ENCODE assay signal across 3 worm cellular contexts in the genomic region with DNA sequence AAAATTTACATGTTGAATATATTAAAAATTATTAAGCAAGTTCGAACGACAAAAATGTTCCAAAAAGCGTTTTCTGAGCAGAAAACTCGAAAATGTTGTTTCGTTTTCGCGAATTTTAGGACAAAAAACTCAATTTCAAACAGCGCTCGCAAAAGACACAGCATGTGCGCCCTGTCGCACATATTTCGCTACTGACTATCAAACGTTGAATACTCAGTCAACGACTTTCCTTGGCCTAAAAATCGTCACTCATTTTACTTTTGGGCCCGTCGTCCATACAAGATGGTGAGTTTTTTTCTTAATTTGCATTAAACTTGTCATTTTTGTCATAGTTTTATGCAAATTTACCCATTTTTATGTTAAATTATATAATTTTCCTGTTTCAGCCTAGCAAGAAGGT.
TF ChIP-seq lines count a peak whose summit lies in the region.
"Not testable (repeated sequence)": the region's sequence is repeated elsewhere in the genome, so short reads cannot be mapped to it uniquely, and the experiment has no call there.

No protein-coding gene starts in this region.

TF ChIP-seq in whole organism, L3 larva, 47 proteins besides CTCF, POLR2A, EP300 and RAD21:
- TF ChIP-seq elt-2 (tag; optimal IDR thresholded peaks at IDR 0.05; lab: Kevin White, UChicago) (peak; percentile 24), lin-15B (tag; optimal IDR thresholded peaks at IDR 0.05; lab: Kevin White, UChicago) (peak; percentile 31), nhr-23 (tag; optimal IDR thresholded peaks at IDR 0.05; lab: Kevin White, UChicago) (peak; percentile 31)
TF ChIP-seq in whole organism, L3 larva: peak in this region for 3; not testable (repeated sequence) for 44.

TF ChIP-seq in whole organism, L4 larva, 104 proteins besides CTCF, POLR2A, EP300 and RAD21:
- TF ChIP-seq mep-1 (tag; optimal IDR thresholded peaks at IDR 0.05; lab: Kevin White, UChicago) (peak; percentile 0), lin-38 (GFP tag; IDR thresholded peaks at IDR 0.05; lab: Robert Waterston, UW) (peak; percentile 95), dmd-9 (GFP tag; IDR thresholded peaks at IDR 0.05; lab: Robert Waterston, UW) (peak; percentile 61; the same call in 1 of the 2 replicates), hmg-1.1 (GFP tag; IDR thresholded peaks at IDR 0.05; lab: Robert Waterston, UW) (peak; percentile 55), daf-16 (tag; optimal IDR thresholded peaks at IDR 0.05; lab: Kevin White, UChicago) (peak; percentile 6), lsy-2 (tag; optimal IDR thresholded peaks at IDR 0.05; lab: Kevin White, UChicago) (peak in 1 of 2 experiments; percentile 48), php-3 (GFP tag; IDR thresholded peaks at IDR 0.05; lab: Robert Waterston, UW) (0 out of 2 replicates have a peak, but pooled peaks have one; percentile 23), rbr-2 (tag; optimal IDR thresholded peaks at IDR 0.05; lab: Kevin White, UChicago) (peak; percentile 41), zfp-3 (GFP tag; conservative IDR thresholded peaks at IDR 0.05; lab: Robert Waterston, UW) (0 out of 2 replicates have a peak, but pooled peaks have one; percentile 26), dmd-6 (GFP tag; IDR thresholded peaks at IDR 0.05; lab: Robert Waterston, UW) (peak; percentile 52), saeg-2 (GFP tag; IDR thresholded peaks at IDR 0.05; lab: Robert Waterston, UW) (0 out of 2 replicates have a peak, but pooled peaks have one; percentile 40), dpl-1 (GFP tag; optimal IDR thresholded peaks at IDR 0.05; lab: Kevin White, UChicago) (peak; percentile 51)
- not testable (repeated sequence) for TF ChIP-seq daf-16 (GFP tag; optimal IDR thresholded peaks at IDR 0.05; lab: Kevin White, UChicago)

TF ChIP-seq in whole organism, young adult, 124 proteins besides CTCF, POLR2A, EP300 and RAD21:
- 0 out of 2 replicates have a peak, but pooled peaks have one; percentile 20 for TF ChIP-seq Y53G8AR.9 (GFP tag; conservative IDR thresholded peaks at IDR 0.05; lab: Robert Waterston, UW)
- peak; percentile 91 for TF ChIP-seq mcd-1 (GFP tag; IDR thresholded peaks at IDR 0.05; lab: Robert Waterston, UW)
- peak; percentile 62 for TF ChIP-seq dox-1 (GFP tag; IDR thresholded peaks at IDR 0.05; lab: Robert Waterston, UW)
- TF ChIP-seq nfyb-1 (GFP tag; IDR thresholded peaks at IDR 0.05; lab: Robert Waterston, UW) = peak; percentile 66; the same call in 1 of the 2 replicates
- not testable (repeated sequence) for TF ChIP-seq cebp-1 (GFP tag; IDR thresholded peaks at IDR 0.05; lab: Robert Waterston, UW)
- TF ChIP-seq cebp-1 (tag; optimal IDR thresholded peaks at IDR 0.05; lab: Kevin White, UChicago) = peak; percentile 20
- peak; percentile 17; the same call in 1 of the 2 replicates for TF ChIP-seq K11D2.4 (GFP tag; IDR thresholded peaks at IDR 0.05; lab: Robert Waterston, UW)
- TF ChIP-seq F33H1.4 (GFP tag; IDR thresholded peaks at IDR 0.05; lab: Robert Waterston, UW) = peak; percentile 64
- TF ChIP-seq let-607 (tag; optimal IDR thresholded peaks at IDR 0.05; lab: Kevin White, UChicago) = peak in 1 of 2 experiments; percentile 62
- 0 out of 2 replicates have a peak, but pooled peaks have one; percentile 10 for TF ChIP-seq madf-3 (GFP tag; IDR thresholded peaks at IDR 0.05; lab: Robert Waterston, UW)
- peak; percentile 78 for TF ChIP-seq hmg-1.2 (GFP tag; IDR thresholded peaks at IDR 0.05; lab: Robert Waterston, UW)
